Fruit fly (Drosophila melanogaster): Measurements from ENCODE around the gene Mst27D.
A peak's percentile ranks its signal among the peaks of the same experiment; 100 is the strongest.

Mst27D gene

dm6 chr2L:7032517-7032951 is 28.1 kb downstream of the Mst27D start, which contains the start of the genes Rab30 and Caper (continued):
- TF ChIP-seq CG6854 (GFP tag; optimal IDR thresholded peaks at IDR 0.05), result no peak
- TF ChIP-seq Dad (GFP tag; optimal IDR thresholded peaks at IDR 0.05), result peak; percentile 41
- TF ChIP-seq schlank (tag; optimal IDR thresholded peaks at IDR 0.05), result peak; percentile 51
- TF ChIP-seq CG10267 (tag; optimal IDR thresholded peaks at IDR 0.05), result peak; percentile 71
- TF ChIP-seq prd (optimal IDR thresholded peaks at IDR 0.05), result no peak
- peak; percentile 57; the same call in 2 of the 3 replicates for TF ChIP-seq prd (GFP tag; IDR thresholded peaks at IDR 0.05)
- TF ChIP-seq sqz (GFP tag; optimal IDR thresholded peaks at IDR 0.05), result no peak
- peak; percentile 71 for TF ChIP-seq ERR (GFP tag; optimal IDR thresholded peaks at IDR 0.05)
- peak; percentile 62 for TF ChIP-seq zen (tag; optimal IDR thresholded peaks at IDR 0.05)
- peak; percentile 49 for TF ChIP-seq CG15601 (tag; optimal IDR thresholded peaks at IDR 0.05)
- TF ChIP-seq CG11398 (GFP tag; optimal IDR thresholded peaks at IDR 0.05), result peak; percentile 59
- TF ChIP-seq B-H1 (GFP tag; IDR thresholded peaks at IDR 0.05), result no peak
- no peak for TF ChIP-seq HHEX (GFP tag; optimal IDR thresholded peaks at IDR 0.05)
- peak; percentile 67 for TF ChIP-seq sug (tag; optimal IDR thresholded peaks at IDR 0.05)
- TF ChIP-seq Optix (GFP tag; IDR thresholded peaks at IDR 0.05), result no peak
- no peak for TF ChIP-seq tap (tag; optimal IDR thresholded peaks at IDR 0.05)
- TF ChIP-seq CG2120 (GFP tag; optimal IDR thresholded peaks at IDR 0.05), result peak; percentile 80
- no peak for TF ChIP-seq CG10462 (GFP tag; optimal IDR thresholded peaks at IDR 0.05)
- no peak for TF ChIP-seq bigmax (GFP tag; optimal IDR thresholded peaks at IDR 0.05)
- peak; percentile 9 for TF ChIP-seq Mad (GFP tag; optimal IDR thresholded peaks at IDR 0.05)
- TF ChIP-seq Ada2b (GFP tag; IDR thresholded peaks at IDR 0.05), result peak; percentile 40; the same call in 1 of the 2 replicates
- TF ChIP-seq insv (GFP tag; optimal IDR thresholded peaks at IDR 0.05), result peak in 1 of 2 experiments; percentile 80
- TF ChIP-seq disco-r (GFP tag; optimal IDR thresholded peaks at IDR 0.05), result no peak
- peak; percentile 72 to 75 for TF ChIP-seq dpn (GFP tag; optimal IDR thresholded peaks at IDR 0.05)
- peak; percentile 99 for TF ChIP-seq knrl (GFP tag; IDR thresholded peaks at IDR 0.05; ENCODE audit: partially characterized antibody)
- TF ChIP-seq MTF-1 (GFP tag; optimal IDR thresholded peaks at IDR 0.05; ENCODE audit: borderline replicate concordance), result peak; percentile 3
- peak; percentile 75 for TF ChIP-seq HLH54F (GFP tag; optimal IDR thresholded peaks at IDR 0.05)
- peak; percentile 68 for TF ChIP-seq her (GFP tag; optimal IDR thresholded peaks at IDR 0.05)
- TF ChIP-seq CG13123 (GFP tag; optimal IDR thresholded peaks at IDR 0.05), result no peak
- peak; percentile 25 for TF ChIP-seq NC2α (GFP tag; optimal IDR thresholded peaks at IDR 0.05)
- peak; percentile 74 for TF ChIP-seq pho (GFP tag; optimal IDR thresholded peaks at IDR 0.05)
- peak; percentile 5 for TF ChIP-seq pb (GFP tag; optimal IDR thresholded peaks at IDR 0.05)
- peak; percentile 13 for TF ChIP-seq CG5245 (GFP tag; optimal IDR thresholded peaks at IDR 0.05)
- peak; percentile 88 for TF ChIP-seq nmo (GFP tag; optimal IDR thresholded peaks at IDR 0.05)
- no peak for TF ChIP-seq CG6175 (GFP tag; IDR thresholded peaks at IDR 0.05)
- peak in 1 of 2 experiments; percentile 57 for TF ChIP-seq crp (GFP tag; optimal IDR thresholded peaks at IDR 0.05)
- TF ChIP-seq Dip3 (GFP tag; optimal IDR thresholded peaks at IDR 0.05), result peak; percentile 51
- TF ChIP-seq Hsf (GFP tag; optimal IDR thresholded peaks at IDR 0.05), result peak; percentile 60
- TF ChIP-seq CG9876 (GFP tag; optimal IDR thresholded peaks at IDR 0.05), result no peak
- TF ChIP-seq scrt (GFP tag; optimal IDR thresholded peaks at IDR 0.05), result peak; percentile 1
- TF ChIP-seq esg (GFP tag; conservative IDR thresholded peaks at IDR 0.05), result no peak
- TF ChIP-seq Hmx (GFP tag; optimal IDR thresholded peaks at IDR 0.05), result no peak
- TF ChIP-seq cg (GFP tag; optimal IDR thresholded peaks at IDR 0.05), result no peak
- TF ChIP-seq CG12744 (GFP tag; optimal IDR thresholded peaks at IDR 0.05), result peak; percentile 62
- peak; percentile 90 for TF ChIP-seq dm (GFP tag; optimal IDR thresholded peaks at IDR 0.05)
- TF ChIP-seq CG11696 (GFP tag; IDR thresholded peaks at IDR 0.05), result no peak
- peak; percentile 68 for TF ChIP-seq p53 (GFP tag; optimal IDR thresholded peaks at IDR 0.05)
- peak in 1 of 2 experiments; percentile 43 for TF ChIP-seq bsh (GFP tag; optimal IDR thresholded peaks at IDR 0.05)
- TF ChIP-seq fd64A (GFP tag; optimal IDR thresholded peaks at IDR 0.05), result no peak
- TF ChIP-seq CG10366 (GFP tag; IDR thresholded peaks at IDR 0.05), result no peak
- no peak for TF ChIP-seq ro (GFP tag; IDR thresholded peaks at IDR 0.05)
- no peak for TF ChIP-seq CG7357 (GFP tag; IDR thresholded peaks at IDR 0.05)

Data from whole organism, embryonic.